Worm (Caenorhabditis elegans): ENCODE data around the gene F53A9.7.

The F53A9.7 gene

ce11 chrX:8723127-8723600, 6.4 kb upstream of the F53A9.7 start, which contains the start of gene tnt-2:
Gene tnt-2, minus strand, starts transcription at chrX:8723550.
- TF ChIP-seq alr-1 (tag; optimal IDR thresholded peaks at IDR 0.05) = no peak
- TF ChIP-seq Y55F3AM.14 (GFP tag; optimal IDR thresholded peaks at IDR 0.05) = no peak
- TF ChIP-seq sma-3 (GFP tag; optimal IDR thresholded peaks at IDR 0.05) = no peak
- no peak for TF ChIP-seq peb-1 (tag; optimal IDR thresholded peaks at IDR 0.05)
- TF ChIP-seq ztf-11 (tag; optimal IDR thresholded peaks at IDR 0.05) = no peak
- no peak for TF ChIP-seq ztf-1 (GFP tag; conservative IDR thresholded peaks at IDR 0.05)
- TF ChIP-seq fos-1 (tag; optimal IDR thresholded peaks at IDR 0.05) = no peak

DNA sequence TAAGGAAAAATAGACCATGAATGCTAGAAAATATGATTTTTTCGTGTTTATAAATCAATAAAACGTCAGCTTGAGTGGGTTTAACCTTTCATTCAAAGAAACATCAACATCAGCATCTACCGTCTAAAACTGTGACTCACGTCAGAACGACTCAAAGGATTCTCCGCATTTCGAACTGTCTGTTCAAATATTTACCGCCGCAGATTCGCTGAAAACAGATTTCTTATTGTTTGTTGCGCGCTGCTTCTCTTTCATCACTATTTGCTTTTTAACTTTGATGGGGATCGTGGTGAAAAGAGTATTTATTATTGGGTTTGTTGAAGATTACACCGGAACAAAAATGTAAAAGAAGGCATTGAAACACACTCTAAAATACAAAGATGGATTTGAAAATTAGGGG, 4.6 kb upstream of the F53A9.7 start:
- TF ChIP-seq nhr-25 (tag; optimal IDR thresholded peaks at IDR 0.05) (no peak), unc-62 (GFP tag; optimal IDR thresholded peaks at IDR 0.05) (no peak), snpc-4 (tag; optimal IDR thresholded peaks at IDR 0.05) (no peak), nhr-23 (tag; optimal IDR thresholded peaks at IDR 0.05) (no peak), sma-9 (GFP tag; optimal IDR thresholded peaks at IDR 0.05) (peak; percentile 12), sma-9 (tag; optimal IDR thresholded peaks at IDR 0.05) (no peak), nhr-12 (tag; optimal IDR thresholded peaks at IDR 0.05) (no peak), F13H6.1 (tag; optimal IDR thresholded peaks at IDR 0.05) (peak; percentile 37), skn-1 (tag; optimal IDR thresholded peaks at IDR 0.05) (no peak), fos-1 (tag; optimal IDR thresholded peaks at IDR 0.05) (no peak), lin-39 (tag; optimal IDR thresholded peaks at IDR 0.05) (no peak), blmp-1 (tag; optimal IDR thresholded peaks at IDR 0.05; ENCODE audit: insufficient read depth) (no peak), sma-3 (GFP tag; optimal IDR thresholded peaks at IDR 0.05) (no peak), gmeb-1 (tag; optimal IDR thresholded peaks at IDR 0.05) (no peak), lin-13 (GFP tag; optimal IDR thresholded peaks at IDR 0.05) (no peak), ceh-82 (tag; optimal IDR thresholded peaks at IDR 0.05) (no peak), mdl-1 (tag; optimal IDR thresholded peaks at IDR 0.05) (no peak), nhr-129 (tag; optimal IDR thresholded peaks at IDR 0.05) (peak; percentile 34), egl-27 (tag; optimal IDR thresholded peaks at IDR 0.05) (no peak), sem-4 (tag; optimal IDR thresholded peaks at IDR 0.05) (no peak), lin-11 (tag; optimal IDR thresholded peaks at IDR 0.05) (no peak), lsy-2 (tag; optimal IDR thresholded peaks at IDR 0.05) (no peak)

DNA sequence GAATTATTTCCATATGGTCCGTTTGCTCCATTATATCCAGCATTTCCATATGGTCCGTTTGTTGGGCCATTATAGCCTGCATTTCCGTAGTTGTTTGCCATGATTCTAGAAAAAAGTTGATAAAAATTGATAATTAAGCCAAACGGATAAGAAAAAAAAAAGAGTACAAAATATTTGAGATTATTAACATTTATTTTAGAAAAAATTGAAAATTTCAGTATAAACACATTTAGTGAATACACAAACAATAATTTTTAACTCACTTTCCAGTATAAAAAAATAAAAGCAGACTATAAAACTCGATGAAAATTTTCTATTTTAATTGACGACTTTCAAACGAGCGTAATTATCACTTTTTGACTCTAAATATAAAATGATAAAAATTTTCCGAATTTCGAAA, 3.9 kb upstream of the F53A9.7 start, which contains the start of gene F53A9.9:
Gene F53A9.9 (minus strand): TSS at position 101 of the 400 bp plus-strand sequence.
- TF ChIP-seq C34F6.9 (tag; optimal IDR thresholded peaks at IDR 0.05) = no peak
- no peak for TF ChIP-seq unc-62 (GFP tag; optimal IDR thresholded peaks at IDR 0.05)
- TF ChIP-seq alr-1 (tag; optimal IDR thresholded peaks at IDR 0.05) = no peak
- no peak for TF ChIP-seq crh-2 (tag; optimal IDR thresholded peaks at IDR 0.05)
- TF ChIP-seq lin-13 (GFP tag; optimal IDR thresholded peaks at IDR 0.05) = no peak
- no peak for TF ChIP-seq snpc-4 (tag; optimal IDR thresholded peaks at IDR 0.05)
- no peak for TF ChIP-seq sem-4 (tag; optimal IDR thresholded peaks at IDR 0.05)
- TF ChIP-seq nhr-25 (tag; optimal IDR thresholded peaks at IDR 0.05) = no peak
- no peak for TF ChIP-seq skn-1 (tag; optimal IDR thresholded peaks at IDR 0.05)
- TF ChIP-seq lin-11 (tag; optimal IDR thresholded peaks at IDR 0.05) = no peak
- no peak for TF ChIP-seq gmeb-1 (tag; optimal IDR thresholded peaks at IDR 0.05)
- TF ChIP-seq nhr-6 (tag; optimal IDR thresholded peaks at IDR 0.05) = no peak
- TF ChIP-seq sma-3 (GFP tag; optimal IDR thresholded peaks at IDR 0.05) = no peak
- TF ChIP-seq nhr-237 (tag; optimal IDR thresholded peaks at IDR 0.05) = no peak
- TF ChIP-seq ceh-82 (tag; optimal IDR thresholded peaks at IDR 0.05) = no peak
- no peak for TF ChIP-seq elt-3 (tag; optimal IDR thresholded peaks at IDR 0.05)
- TF ChIP-seq ztf-4 (tag; optimal IDR thresholded peaks at IDR 0.05) = no peak

ce11 chrX:8719888-8720287, 3.2 kb upstream of the F53A9.7 start:
- TF ChIP-seq sma-9 (GFP tag; optimal IDR thresholded peaks at IDR 0.05) (peak; percentile 12), sma-9 (tag; optimal IDR thresholded peaks at IDR 0.05) (no peak), F13H6.1 (tag; optimal IDR thresholded peaks at IDR 0.05) (peak; percentile 10), unc-39 (tag; optimal IDR thresholded peaks at IDR 0.05) (no peak)

DNA sequence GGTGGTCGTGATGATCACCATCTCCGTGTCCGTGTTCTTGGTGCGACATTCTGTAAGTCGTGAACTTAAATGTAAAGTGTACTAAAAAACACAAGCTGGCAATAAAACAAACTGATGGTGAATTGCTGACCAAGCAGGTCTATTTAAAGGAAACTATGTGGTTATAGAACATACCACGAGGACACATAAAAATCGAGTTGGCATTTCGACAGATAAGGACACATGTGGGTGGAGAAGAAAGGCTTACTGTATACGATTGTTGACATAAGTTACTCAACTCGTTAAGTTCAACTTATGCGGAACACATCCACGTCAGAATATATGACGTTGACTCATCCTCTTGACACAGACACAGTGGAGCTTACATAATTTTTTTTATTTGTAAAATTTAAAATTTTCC, 2.1 kb upstream of the F53A9.7 start, which contains the start of gene F53A9.8:
Gene F53A9.8 (minus strand): TSS at position 49 of the 400 bp plus-strand sequence.
- TF ChIP-seq ztf-4 (tag; optimal IDR thresholded peaks at IDR 0.05) (no peak), skn-1 (tag; optimal IDR thresholded peaks at IDR 0.05) (no peak), unc-62 (GFP tag; optimal IDR thresholded peaks at IDR 0.05) (no peak), ceh-16 (tag; optimal IDR thresholded peaks at IDR 0.05) (no peak), ZK546.5 (tag; optimal IDR thresholded peaks at IDR 0.05) (no peak), nhr-25 (tag; optimal IDR thresholded peaks at IDR 0.05) (no peak), nhr-6 (tag; optimal IDR thresholded peaks at IDR 0.05) (no peak), fos-1 (tag; optimal IDR thresholded peaks at IDR 0.05) (peak; percentile 41), lin-13 (GFP tag; optimal IDR thresholded peaks at IDR 0.05) (no peak), ztf-11 (tag; optimal IDR thresholded peaks at IDR 0.05) (no peak), crh-2 (tag; optimal IDR thresholded peaks at IDR 0.05) (peak; percentile 51), sma-9 (GFP tag; optimal IDR thresholded peaks at IDR 0.05) (peak; percentile 55), sma-9 (tag; optimal IDR thresholded peaks at IDR 0.05) (no peak), nhr-23 (tag; optimal IDR thresholded peaks at IDR 0.05) (no peak), lin-39 (tag; optimal IDR thresholded peaks at IDR 0.05) (no peak)
